Fruit fly (Drosophila melanogaster) whole organism, embryonic: Measurements from ENCODE around the gene CG12177.

Experiments
- Aef1 ChIP-seq: fragments of 200-800 bp; sonication (Bioruptor generic); IDR thresholded peaks from 3 replicates; pipeline ENCODE4 v1.3.6; 2022; ENCODE audit warnings: missing biosample characterization, missing genetic modification characterization
- Atf6 ChIP-seq: fragments of 200-800 bp; sonication (Bioruptor generic); IDR thresholded peaks from 2 replicates; pipeline ENCODE4 v1.3.6; 2022; ENCODE audit warnings: missing biosample characterization, missing genetic modification characterization
- C15 ChIP-seq: fragments of 200-800 bp; sonication (Bioruptor generic); IDR thresholded peaks from 3 replicates; pipeline ENCODE4 v1.3.6; 2022; ENCODE audit warnings: missing biosample characterization, missing genetic modification characterization
- CG10565 ChIP-seq: fragments of 200-800 bp; sonication (Bioruptor generic); optimal IDR thresholded peaks from 3 replicates; lab custom pipeline; 2016; ENCODE audit warnings: missing biosample characterization, mild to moderate bottlenecking, missing genetic modification characterization
- CG10959 ChIP-seq: fragments of 200-800 bp; sonication (Bioruptor generic); IDR thresholded peaks from 2 replicates; pipeline ENCODE4 v1.3.6; 2022; ENCODE audit warnings: missing biosample characterization, missing genetic modification characterization
- CG12769 ChIP-seq: fragments of 200-800 bp; sonication (Bioruptor generic); optimal IDR thresholded peaks from 2 replicates; lab custom pipeline; 2019; ENCODE audit warnings: missing biosample characterization, mild to moderate bottlenecking, missing genetic modification characterization, moderate library complexity
- CG13296 ChIP-seq: fragments of 200-800 bp; sonication (Bioruptor generic); optimal IDR thresholded peaks from 3 replicates; lab custom pipeline; 2018; ENCODE audit warnings: missing biosample characterization, mild to moderate bottlenecking, missing genetic modification characterization
- CG15479 ChIP-seq: fragments of 200-800 bp; sonication (Bioruptor generic); optimal IDR thresholded peaks from 3 replicates; lab custom pipeline; 2019; ENCODE audit warnings: missing biosample characterization, mild to moderate bottlenecking, missing genetic modification characterization, moderate library complexity
- CG1647 ChIP-seq: fragments of 200-800 bp; sonication (Bioruptor generic); optimal IDR thresholded peaks from 3 replicates; lab custom pipeline; 2016; ENCODE audit warnings: missing biosample characterization, missing genetic modification characterization
- CG16815 ChIP-seq: fragments of 200-800 bp; sonication (Bioruptor generic); optimal IDR thresholded peaks from 3 replicates; lab custom pipeline; 2017; ENCODE audit warnings: missing biosample characterization, mild to moderate bottlenecking, missing genetic modification characterization
- CG18011 ChIP-seq: fragments of 200-800 bp; sonication (Bioruptor generic); optimal IDR thresholded peaks from 2 replicates; lab custom pipeline; 2017; ENCODE audit warnings: missing biosample characterization, missing genetic modification characterization, mild to moderate bottlenecking, moderate library complexity, missing genotype
- CG2678 ChIP-seq: fragments of 200-800 bp; sonication (Bioruptor generic); optimal IDR thresholded peaks from 3 replicates; lab custom pipeline; 2019; ENCODE audit warnings: missing biosample characterization, mild to moderate bottlenecking, missing genetic modification characterization, moderate library complexity
- CG2875 ChIP-seq: fragments of 200-800 bp; sonication (Bioruptor generic); optimal IDR thresholded peaks from 2 replicates; lab custom pipeline; 2017; ENCODE audit warnings: missing biosample characterization, mild to moderate bottlenecking, missing genetic modification characterization, missing genetic modification reagents
- CG33557 ChIP-seq: fragments of 200-800 bp; sonication (Bioruptor generic); optimal IDR thresholded peaks from 2 replicates; lab custom pipeline; 2019; ENCODE audit warnings: missing biosample characterization, mild to moderate bottlenecking, missing genetic modification characterization, moderate library complexity
- CG4424 ChIP-seq: fragments of 200-800 bp; sonication (Bioruptor generic); optimal IDR thresholded peaks from 3 replicates; lab custom pipeline; 2016; ENCODE audit warnings: missing biosample characterization, missing genetic modification characterization
- CG4707 ChIP-seq: fragments of 200-800 bp; sonication (Bioruptor generic); optimal IDR thresholded peaks from 2 replicates; lab custom pipeline; 2018; ENCODE audit warnings: missing biosample characterization, mild to moderate bottlenecking, missing genetic modification characterization, moderate library complexity
- CG4854 ChIP-seq: fragments of 200-800 bp; sonication (Bioruptor generic); optimal IDR thresholded peaks from 2 replicates; lab custom pipeline; 2016; ENCODE audit warnings: missing biosample characterization, missing genetic modification characterization, inconsistent platforms
- CG9215 ChIP-seq: fragments of 200-800 bp; sonication (Bioruptor generic); IDR thresholded peaks from 2 replicates; pipeline ENCODE4 v1.3.6; 2022; ENCODE audit warnings: missing biosample characterization, missing genetic modification characterization
- Chrac-16 ChIP-seq: fragments of 200-800 bp; sonication (Bioruptor generic); optimal IDR thresholded peaks from 3 replicates; lab custom pipeline; 2016; ENCODE audit warnings: missing biosample characterization, missing genetic modification characterization
- Dad ChIP-seq: fragments of 200-800 bp; sonication (Bioruptor generic); optimal IDR thresholded peaks from 3 replicates; lab custom pipeline; 2016; ENCODE audit warnings: missing biosample characterization, missing genetic modification characterization
- E2f2 ChIP-seq: fragments of 200-800 bp; sonication (Bioruptor generic); IDR thresholded peaks from 2 replicates; pipeline ENCODE4 v1.3.6; 2022; ENCODE audit warnings: missing biosample characterization, missing genetic modification characterization
- Ets65A ChIP-seq: fragments of 200-800 bp; sonication (Bioruptor generic); peaks from one replicate; lab custom pipeline; 2016; ENCODE audit warnings: missing biosample characterization, missing genetic modification characterization
- Hr78 ChIP-seq, 2 experiments: fragments of 200-800 bp in 1 of 2; fragments of >200 bp in 1 of 2; sonication (Bioruptor generic) in 1 of 2; optimal IDR thresholded peaks; 2 replicates each; lab custom pipeline; 2017 to 2019; ENCODE audit warnings: missing biosample characterization in 2 of 2, missing genetic modification characterization in 2 of 2, mild to moderate bottlenecking in 1 of 2, moderate library complexity in 1 of 2
- Mes4 ChIP-seq: fragments of 200-800 bp; sonication (Bioruptor generic); optimal IDR thresholded peaks from 2 replicates; lab custom pipeline; 2016; ENCODE audit warnings: missing biosample characterization, missing genetic modification characterization
- Nf-YC ChIP-seq: fragments of 200-800 bp; optimal IDR thresholded peaks from 3 replicates; lab custom pipeline; 2019; ENCODE audit warnings: missing biosample characterization, mild to moderate bottlenecking, missing genetic modification characterization, moderate library complexity
- Spps ChIP-seq: fragments of 200-800 bp; sonication (Bioruptor generic); optimal IDR thresholded peaks from 2 replicates; lab custom pipeline; 2018; ENCODE audit warnings: missing biosample characterization, mild to moderate bottlenecking, missing genetic modification characterization
- Vsx1 ChIP-seq: fragments of 200-800 bp; sonication (Bioruptor generic); optimal IDR thresholded peaks from 2 replicates; lab custom pipeline; 2017; ENCODE audit warnings: missing biosample characterization, mild to moderate bottlenecking, missing genetic modification characterization, missing genetic modification reagents
- Xbp1 ChIP-seq: fragments of 200-800 bp; sonication (Bioruptor generic); optimal IDR thresholded peaks from 3 replicates; lab custom pipeline; 2016; ENCODE audit warnings: missing biosample characterization, mild to moderate bottlenecking, missing genetic modification characterization
- ap ChIP-seq: fragments of 200-800 bp; sonication (Bioruptor generic); IDR thresholded peaks from 2 replicates; pipeline ENCODE4 v1.3.6; 2022; ENCODE audit warnings: missing biosample characterization, missing genetic modification characterization
- bbx ChIP-seq: fragments of 200-800 bp; sonication (Bioruptor generic); IDR thresholded peaks from 2 replicates; pipeline ENCODE4 v1.3.6; 2022; ENCODE audit warnings: missing biosample characterization, missing genetic modification characterization; ENCODE audit not compliant: partially characterized antibody
- cad ChIP-seq: fragments of >200 bp; optimal IDR thresholded peaks from 2 replicates; lab custom pipeline; 2017; ENCODE audit warnings: missing biosample characterization, missing genetic modification characterization
- dmrt99B ChIP-seq: fragments of 200-800 bp; sonication (Bioruptor generic); optimal IDR thresholded peaks from 2 replicates; lab custom pipeline; 2018; ENCODE audit warnings: missing biosample characterization, mild to moderate bottlenecking, missing genetic modification characterization, moderate library complexity
- dysf ChIP-seq: fragments of 200-800 bp; sonication (Bioruptor generic); IDR thresholded peaks from 3 replicates; pipeline ENCODE4 v1.3.6; 2022; ENCODE audit warnings: missing biosample characterization, missing genetic modification characterization
- gem ChIP-seq: fragments of 200-800 bp; sonication (Bioruptor generic); optimal IDR thresholded peaks from 2 replicates; lab custom pipeline; 2019; ENCODE audit warnings: missing biosample characterization, mild to moderate bottlenecking, missing genetic modification characterization, moderate library complexity
- gfzf ChIP-seq: fragments of 200-800 bp; sonication (Bioruptor generic); optimal IDR thresholded peaks from 2 replicates; lab custom pipeline; 2016; ENCODE audit warnings: missing biosample characterization, mild to moderate bottlenecking, missing genetic modification characterization, moderate library complexity
- gsb ChIP-seq: fragments of 200-800 bp; sonication (Bioruptor generic); IDR thresholded peaks from 2 replicates; pipeline ENCODE4 v1.3.6; 2022; ENCODE audit warnings: missing biosample characterization, missing genetic modification characterization
- jigr1 ChIP-seq: fragments of 200-800 bp; sonication (Bioruptor generic); IDR thresholded peaks from 3 replicates; pipeline ENCODE4 v1.3.6; 2022; ENCODE audit warnings: missing biosample characterization, missing genetic modification characterization
- knrl ChIP-seq: fragments of 200-800 bp; sonication (Bioruptor generic); IDR thresholded peaks from 3 replicates; pipeline ENCODE4 v1.3.6; 2022; ENCODE audit warnings: missing biosample characterization, missing genetic modification characterization; ENCODE audit not compliant: partially characterized antibody
- lbe ChIP-seq: fragments of 200-800 bp; sonication (Bioruptor generic); optimal IDR thresholded peaks from 2 replicates; lab custom pipeline; 2016; ENCODE audit warnings: missing biosample characterization, mild to moderate bottlenecking, missing genetic modification characterization
- lola ChIP-seq, 3 experiments: fragments of >200 bp in 2 of 3; fragments of 200-800 bp in 1 of 3; sonication (Bioruptor generic) in 1 of 3; optimal IDR thresholded peaks; 2 replicates each; lab custom pipeline; 2017 to 2019; ENCODE audit warnings: missing biosample characterization in 3 of 3, missing genetic modification characterization in 3 of 3, mild to moderate bottlenecking in 1 of 3, moderate library complexity in 1 of 3
- mld ChIP-seq: fragments of 200-800 bp; sonication (Bioruptor generic); IDR thresholded peaks from 3 replicates; pipeline ENCODE4 v1.3.6; 2022; ENCODE audit warnings: missing biosample characterization, missing genetic modification characterization; ENCODE audit not compliant: partially characterized antibody
- nom ChIP-seq: fragments of 200-800 bp; sonication (Bioruptor generic); optimal IDR thresholded peaks from 2 replicates; lab custom pipeline; 2017; ENCODE audit warnings: missing biosample characterization, missing genetic modification characterization, mild to moderate bottlenecking, moderate library complexity, missing genetic modification reagents
- org-1 ChIP-seq: fragments of 200-800 bp; sonication (Bioruptor generic); optimal IDR thresholded peaks from 2 replicates; lab custom pipeline; 2017; ENCODE audit warnings: missing biosample characterization, missing genetic modification characterization
- peb ChIP-seq: fragments of 200-800 bp; sonication (Bioruptor generic); IDR thresholded peaks from 2 replicates; pipeline ENCODE4 v1.3.6; 2022; ENCODE audit warnings: missing biosample characterization, missing genetic modification characterization
- scrt ChIP-seq: fragments of 200-800 bp; sonication (Bioruptor generic); optimal IDR thresholded peaks from 2 replicates; lab custom pipeline; 2018; ENCODE audit warnings: missing biosample characterization, mild to moderate bottlenecking, missing genetic modification characterization, moderate library complexity
- shn ChIP-seq: fragments of 200-800 bp; sonication (Bioruptor generic); optimal IDR thresholded peaks from 3 replicates; lab custom pipeline; 2016; ENCODE audit warnings: missing biosample characterization, missing genetic modification characterization
- sisA ChIP-seq: fragments of 200-800 bp; sonication (Bioruptor generic); IDR thresholded peaks from 2 replicates; pipeline ENCODE4 v1.3.6; 2022; ENCODE audit warnings: missing biosample characterization, missing genetic modification characterization
- ssp ChIP-seq: fragments of 200-800 bp; sonication (Bioruptor generic); IDR thresholded peaks from 2 replicates; pipeline ENCODE4 v1.3.6; 2022; ENCODE audit warnings: missing biosample characterization, missing genetic modification characterization
- tgo ChIP-seq: fragments of 200-800 bp; sonication (Bioruptor generic); IDR thresholded peaks from 3 replicates; pipeline ENCODE4 v1.3.6; 2022; ENCODE audit warnings: missing biosample characterization, missing genetic modification characterization
- toy ChIP-seq: fragments of 200-800 bp; sonication (Bioruptor generic); IDR thresholded peaks from 2 replicates; pipeline ENCODE4 v1.3.6; 2022; ENCODE audit warnings: missing biosample characterization, missing genetic modification characterization
- wor ChIP-seq: fragments of 200-800 bp; sonication (Bioruptor generic); IDR thresholded peaks from 2 replicates; pipeline ENCODE4 v1.3.6; 2022; ENCODE audit warnings: missing biosample characterization, missing genetic modification characterization

CG12177 gene

DNA sequence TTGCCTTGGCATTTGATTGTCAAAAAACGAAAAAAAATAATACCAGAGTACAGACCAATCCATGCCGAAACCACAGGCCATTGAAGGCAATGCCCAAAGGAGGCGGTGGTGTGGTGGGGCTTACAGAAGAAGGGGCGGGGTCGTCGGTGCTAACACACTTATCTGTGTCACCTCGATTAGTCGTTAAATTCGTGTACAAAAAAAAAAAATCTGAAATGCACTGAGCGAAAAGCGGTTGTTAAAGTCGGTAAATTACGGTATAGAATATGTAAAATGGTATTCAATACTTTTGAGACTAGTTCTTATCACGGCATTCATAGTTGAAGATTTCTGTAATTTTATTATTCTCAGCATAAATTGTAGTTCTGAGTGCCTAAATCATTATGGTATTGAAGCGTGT is 36.3 kb downstream of the CG12177 start (continued):
- TF ChIP-seq Mes4 (GFP tag; lab: Kevin White, UChicago) (no peak), scrt (GFP tag; lab: Kevin White, UChicago) (no peak), Spps (peak; percentile 21), Chrac-16 (peak; percentile 20), CG4707 (GFP tag; lab: Kevin White, UChicago) (no peak), Atf6 (peak; percentile 71; the same call in 1 of the 2 replicates), wor (GFP tag; lab: Robert Waterston, UW) (no peak), Xbp1 (GFP tag; lab: Kevin White, UChicago) (peak; percentile 52), ssp (GFP tag; lab: Robert Waterston, UW) (peak; percentile 34), toy (GFP tag; lab: Robert Waterston, UW) (no peak), Nf-YC (tag; lab: Kevin White, UChicago) (no peak), cad (GFP tag; lab: Kevin White, UChicago) (no peak), CG10959 (GFP tag; lab: Robert Waterston, UW) (peak; percentile 40; the same call in 1 of the 2 replicates), CG18011 (GFP tag; lab: Kevin White, UChicago) (no peak), CG4854 (GFP tag; lab: Kevin White, UChicago) (no peak), C15 (GFP tag; lab: Robert Waterston, UW) (no peak), dysf (GFP tag; lab: Robert Waterston, UW) (peak; percentile 75), CG2875 (GFP tag; lab: Kevin White, UChicago) (peak; percentile 47), CG33557 (no peak), lola (GFP tag; optimal IDR thresholded peaks at IDR 0.05; lab: Kevin White, UChicago) (no peak), gem (tag; lab: Kevin White, UChicago) (peak; percentile 64), Vsx1 (peak; percentile 6), tgo (GFP tag; lab: Robert Waterston, UW) (peak; percentile 73; the same call in 2 of the 3 replicates), CG10565 (GFP tag; lab: Kevin White, UChicago) (no peak), gsb (GFP tag; lab: Robert Waterston, UW) (no peak), Ets65A (GFP tag; lab: Kevin White, UChicago) (peak; percentile 82), CG13296 (GFP tag; lab: Kevin White, UChicago) (peak; percentile 12), bbx (GFP tag; lab: Robert Waterston, UW) (no peak), sisA (GFP tag; lab: Robert Waterston, UW) (peak; percentile 71), Aef1 (GFP tag; lab: Robert Waterston, UW) (peak; percentile 70; the same call in 2 of the 3 replicates), CG2678 (tag; lab: Kevin White, UChicago) (peak; percentile 55), CG16815 (GFP tag; lab: Kevin White, UChicago) (no peak), E2f2 (peak; percentile 24; the same call in 1 of the 2 replicates), ap (GFP tag; lab: Robert Waterston, UW) (peak; percentile 61), lbe (GFP tag; lab: Kevin White, UChicago) (no peak), Hr78 (GFP tag; optimal IDR thresholded peaks at IDR 0.05; lab: Kevin White, UChicago) (no peak), CG15479 (GFP tag; lab: Kevin White, UChicago) (no peak), org-1 (GFP tag; lab: Kevin White, UChicago) (peak; percentile 8), CG12769 (tag; lab: Kevin White, UChicago) (peak; percentile 15), CG4424 (GFP tag; lab: Kevin White, UChicago) (peak; percentile 71), mld (GFP tag; lab: Robert Waterston, UW) (no peak), jigr1 (GFP tag; lab: Robert Waterston, UW) (peak; percentile 51; the same call in 1 of the 3 replicates), Dad (GFP tag; lab: Kevin White, UChicago) (no peak), dmrt99B (tag; lab: Kevin White, UChicago) (peak; percentile 67), CG9215 (GFP tag; lab: Robert Waterston, UW) (no peak), peb (peak; percentile 46; the same call in 1 of the 2 replicates), knrl (no peak), shn (GFP tag; lab: Kevin White, UChicago) (no peak), gfzf (GFP tag; lab: Kevin White, UChicago) (no peak), nom (GFP tag; lab: Kevin White, UChicago) (no peak), CG1647 (GFP tag; lab: Kevin White, UChicago) (peak; percentile 53)
